In the genomic region with DNA sequence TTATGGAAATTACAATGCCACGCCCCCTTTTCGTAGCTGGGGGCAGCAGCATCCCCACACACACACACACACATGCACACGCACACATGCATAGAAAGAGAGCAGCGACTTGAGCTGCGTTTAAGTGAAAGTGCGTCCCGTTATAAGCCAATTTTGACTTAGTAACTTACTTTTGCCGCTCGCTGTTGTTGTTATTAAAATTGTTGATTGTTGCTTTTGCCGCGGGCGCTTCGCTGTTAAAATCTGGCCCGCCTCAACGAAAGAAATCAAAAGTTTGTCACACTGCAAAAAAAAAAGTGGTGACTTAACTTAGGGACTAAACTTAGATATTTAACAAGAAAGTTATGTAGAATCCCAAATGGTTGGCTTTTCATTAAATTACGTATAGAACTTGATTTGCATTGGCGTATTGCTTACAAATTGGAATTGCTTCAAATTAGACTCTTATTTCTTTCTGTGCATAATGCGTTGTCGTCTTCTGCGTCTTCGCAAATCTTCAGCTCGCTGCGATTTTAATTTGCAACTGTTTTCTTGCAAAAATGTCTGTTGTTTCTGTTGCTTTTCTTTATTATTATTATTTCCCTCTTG, we compare ENCODE assay signal across 4 fruit fly cellular contexts.
TF ChIP-seq lines count a peak whose summit lies in the region.

No protein-coding gene starts in this region.

- TF ChIP-seq CTCF in whole organism, embryonic (GFP tag; optimal IDR thresholded peaks at IDR 0.05; lab: Kevin White, UChicago), result no peak

TF ChIP-seq in whole organism, embryonic, 481 proteins besides CTCF, POLR2A, EP300 and RAD21 (continues in another document):
- 0 out of 2 replicates have a peak, but pooled peaks have one; percentile 31 for TF ChIP-seq seq (GFP tag; IDR thresholded peaks at IDR 0.05; lab: Robert Waterston, UW)
- 0 out of 2 replicates have a peak, but pooled peaks have one; percentile 6 for TF ChIP-seq CG4360 (GFP tag; IDR thresholded peaks at IDR 0.05; lab: Robert Waterston, UW)
- no peak for TF ChIP-seq YL-1 (GFP tag; optimal IDR thresholded peaks at IDR 0.05; lab: Kevin White, UChicago)
- no peak for TF ChIP-seq maf-S (GFP tag; optimal IDR thresholded peaks at IDR 0.05; lab: Kevin White, UChicago)
- no peak for TF ChIP-seq croc (GFP tag; conservative IDR thresholded peaks at IDR 0.05; lab: Robert Waterston, UW)
- peak; percentile 30 for TF ChIP-seq CG17359 (tag; optimal IDR thresholded peaks at IDR 0.05; lab: Kevin White, UChicago)
- TF ChIP-seq Fer3 (tag; optimal IDR thresholded peaks at IDR 0.05; lab: Kevin White, UChicago), result no peak
- no peak for TF ChIP-seq CG1529 (GFP tag; optimal IDR thresholded peaks at IDR 0.05; lab: Kevin White, UChicago)
- TF ChIP-seq bigmax (GFP tag; optimal IDR thresholded peaks at IDR 0.05; lab: Kevin White, UChicago), result no peak
- peak; percentile 42 for TF ChIP-seq CG2678 (tag; optimal IDR thresholded peaks at IDR 0.05; lab: Kevin White, UChicago)
- peak; percentile 6 for TF ChIP-seq phol (tag; optimal IDR thresholded peaks at IDR 0.05; lab: Kevin White, UChicago)
- no peak for TF ChIP-seq Mes4 (GFP tag; optimal IDR thresholded peaks at IDR 0.05; lab: Kevin White, UChicago)
- TF ChIP-seq Blimp-1 (GFP tag; optimal IDR thresholded peaks at IDR 0.05; lab: Kevin White, UChicago), result peak; percentile 77
- TF ChIP-seq CG7928 (GFP tag; optimal IDR thresholded peaks at IDR 0.05; lab: Kevin White, UChicago), result no peak
- no peak for TF ChIP-seq CG14667 (GFP tag; IDR thresholded peaks at IDR 0.05; lab: Robert Waterston, UW)
- no peak for TF ChIP-seq CG11456 (GFP tag; IDR thresholded peaks at IDR 0.05; lab: Robert Waterston, UW)
- TF ChIP-seq CG15514 (GFP tag; optimal IDR thresholded peaks at IDR 0.05; lab: Kevin White, UChicago), result no peak
- TF ChIP-seq gsb (GFP tag; IDR thresholded peaks at IDR 0.05; lab: Robert Waterston, UW), result no peak
- TF ChIP-seq sens (GFP tag; lab: Kevin White, UChicago), result peak; percentile 62
- 0 out of 2 replicates have a peak, but pooled peaks have one; percentile 21 for TF ChIP-seq CG32767 (GFP tag; IDR thresholded peaks at IDR 0.05; lab: Robert Waterston, UW)
- TF ChIP-seq Lhr (GFP tag; optimal IDR thresholded peaks at IDR 0.05; lab: Kevin White, UChicago), result no peak

TF ChIP-seq in whole organism, prepupa, 60 proteins besides CTCF, POLR2A, EP300 and RAD21 (continues in another document):
- TF ChIP-seq CG6163 (GFP tag; IDR thresholded peaks at IDR 0.05; lab: Robert Waterston, UW), result peak; percentile 81
- no peak for TF ChIP-seq ss (GFP tag; optimal IDR thresholded peaks at IDR 0.05; lab: Kevin White, UChicago)
- TF ChIP-seq Hr39 (GFP tag; optimal IDR thresholded peaks at IDR 0.05; lab: Kevin White, UChicago), result peak; percentile 52
- peak; percentile 46 for TF ChIP-seq CG3919 (GFP tag; optimal IDR thresholded peaks at IDR 0.05; lab: Kevin White, UChicago)
- peak; percentile 38 for TF ChIP-seq Sox15 (GFP tag; optimal IDR thresholded peaks at IDR 0.05; lab: Kevin White, UChicago)
- peak; percentile 38 for TF ChIP-seq CG7368 (GFP tag; optimal IDR thresholded peaks at IDR 0.05; lab: Kevin White, UChicago)
- no peak for TF ChIP-seq Eip93F (GFP tag; optimal IDR thresholded peaks at IDR 0.05; lab: Kevin White, UChicago)
- TF ChIP-seq spab (GFP tag; optimal IDR thresholded peaks at IDR 0.05; lab: Kevin White, UChicago), result no peak
- peak; percentile 33 for TF ChIP-seq Sox14 (GFP tag; optimal IDR thresholded peaks at IDR 0.05; lab: Kevin White, UChicago)
- TF ChIP-seq fd85E (GFP tag; optimal IDR thresholded peaks at IDR 0.05; lab: Kevin White, UChicago), result no peak
- TF ChIP-seq CG15336 (GFP tag; IDR thresholded peaks at IDR 0.05; lab: Robert Waterston, UW), result peak; percentile 84
- peak; percentile 70 for TF ChIP-seq Hr4 (GFP tag; optimal IDR thresholded peaks at IDR 0.05; lab: Kevin White, UChicago)
- no peak for TF ChIP-seq vri (GFP tag; optimal IDR thresholded peaks at IDR 0.05; lab: Kevin White, UChicago)
- TF ChIP-seq OdsH (GFP tag; optimal IDR thresholded peaks at IDR 0.05; lab: Kevin White, UChicago), result peak; percentile 47
- peak; percentile 24 for TF ChIP-seq dac (GFP tag; optimal IDR thresholded peaks at IDR 0.05; lab: Kevin White, UChicago)
- peak; percentile 53 for TF ChIP-seq Sox102F (GFP tag; optimal IDR thresholded peaks at IDR 0.05; lab: Kevin White, UChicago)
- TF ChIP-seq Gug (GFP tag; IDR thresholded peaks at IDR 0.05; lab: Robert Waterston, UW), result peak; percentile 52; the same call in 1 of the 2 replicates
- TF ChIP-seq CG11762 (GFP tag; optimal IDR thresholded peaks at IDR 0.05; lab: Kevin White, UChicago; ENCODE audit: insufficient read depth), result peak; percentile 14
- TF ChIP-seq Blimp-1 (GFP tag; optimal IDR thresholded peaks at IDR 0.05; lab: Kevin White, UChicago), result peak; percentile 69
- no peak for TF ChIP-seq CG11294 (GFP tag; IDR thresholded peaks at IDR 0.05; lab: Robert Waterston, UW)
- peak; percentile 64 for TF ChIP-seq esn (GFP tag; optimal IDR thresholded peaks at IDR 0.05; lab: Kevin White, UChicago)

TF ChIP-seq in whole organism, pupa, 21 proteins besides CTCF, POLR2A, EP300 and RAD21:
- no peak for TF ChIP-seq CG13204 (GFP tag; optimal IDR thresholded peaks at IDR 0.05; lab: Kevin White, UChicago)
- TF ChIP-seq Ets98B (GFP tag; IDR thresholded peaks at IDR 0.05; lab: Robert Waterston, UW), result peak; percentile 75
- TF ChIP-seq CG10348 (GFP tag; IDR thresholded peaks at IDR 0.05; lab: Robert Waterston, UW), result 0 out of 2 replicates have a peak, but pooled peaks have one; percentile 26
- TF ChIP-seq CG9948 (tag; optimal IDR thresholded peaks at IDR 0.05; lab: Kevin White, UChicago), result no peak
- TF ChIP-seq CG15710 (tag; optimal IDR thresholded peaks at IDR 0.05; lab: Kevin White, UChicago), result no peak
- 0 out of 2 replicates have a peak, but pooled peaks have one; percentile 35 for TF ChIP-seq rn (GFP tag; IDR thresholded peaks at IDR 0.05; lab: Robert Waterston, UW)
- peak; percentile 17 for TF ChIP-seq CG8159 (tag; optimal IDR thresholded peaks at IDR 0.05; lab: Kevin White, UChicago)
- peak; percentile 12 for TF ChIP-seq CG8301 (tag; optimal IDR thresholded peaks at IDR 0.05; lab: Kevin White, UChicago)
- TF ChIP-seq CG34367 (tag; optimal IDR thresholded peaks at IDR 0.05; lab: Kevin White, UChicago), result no peak
- peak; percentile 55 for TF ChIP-seq Snoo (tag; optimal IDR thresholded peaks at IDR 0.05; lab: Kevin White, UChicago)
- TF ChIP-seq D1 (tag; optimal IDR thresholded peaks at IDR 0.05; lab: Kevin White, UChicago), result no peak
- TF ChIP-seq CG12605 (GFP tag; IDR thresholded peaks at IDR 0.05; lab: Robert Waterston, UW), result peak; percentile 56; the same call in 1 of the 2 replicates
- TF ChIP-seq fd96Ca (GFP tag; IDR thresholded peaks at IDR 0.05; lab: Robert Waterston, UW), result no peak
- no peak for TF ChIP-seq CG17806 (tag; optimal IDR thresholded peaks at IDR 0.05; lab: Kevin White, UChicago)
- TF ChIP-seq Pif1B (GFP tag; optimal IDR thresholded peaks at IDR 0.05; lab: Kevin White, UChicago), result peak; percentile 32
- peak; percentile 71 for TF ChIP-seq CG32121 (GFP tag; IDR thresholded peaks at IDR 0.05; lab: Robert Waterston, UW)
- no peak for TF ChIP-seq gl (tag; optimal IDR thresholded peaks at IDR 0.05; lab: Kevin White, UChicago)
- peak; percentile 81 for TF ChIP-seq CG4496 (GFP tag; IDR thresholded peaks at IDR 0.05; lab: Robert Waterston, UW)
- TF ChIP-seq EcR (GFP tag; optimal IDR thresholded peaks at IDR 0.05; lab: Kevin White, UChicago), result no peak
- peak; percentile 33 for TF ChIP-seq CG14655 (GFP tag; optimal IDR thresholded peaks at IDR 0.05; lab: Kevin White, UChicago)
- TF ChIP-seq Pif1A (GFP tag; optimal IDR thresholded peaks at IDR 0.05; lab: Kevin White, UChicago), result peak; percentile 65

TF ChIP-seq in whole organism, wandering third instar larva, 38 proteins besides CTCF, POLR2A, EP300 and RAD21:
- TF ChIP-seq lola (GFP tag; optimal IDR thresholded peaks at IDR 0.05; lab: Kevin White, UChicago) (no peak), tai (GFP tag; optimal IDR thresholded peaks at IDR 0.05; lab: Kevin White, UChicago) (no peak), h (GFP tag; optimal IDR thresholded peaks at IDR 0.05; lab: Kevin White, UChicago) (peak; percentile 22), brk (GFP tag; optimal IDR thresholded peaks at IDR 0.05; lab: Kevin White, UChicago) (no peak), br (GFP tag; optimal IDR thresholded peaks at IDR 0.05; lab: Kevin White, UChicago) (peak; percentile 14), foxo (GFP tag; optimal IDR thresholded peaks at IDR 0.05; lab: Kevin White, UChicago) (peak in 1 of 2 experiments; percentile 33), fru (GFP tag; optimal IDR thresholded peaks at IDR 0.05; lab: Kevin White, UChicago) (peak; percentile 55), ey (GFP tag; optimal IDR thresholded peaks at IDR 0.05; lab: Kevin White, UChicago) (peak; percentile 24)

Comparison
In these comparisons a context has a peak if more than half of its experiments do, and no peak if none do; other contexts are left out.
1. Of the 7 proteins assayed by ChIP-seq in both whole organism, embryonic and whole organism, prepupa: peak only in whole organism, embryonic: none; only in whole organism, prepupa: Gug, Hr39 and Lpt; in both: Blimp-1 and Sox102F; in neither: 2.